Worm (Caenorhabditis elegans) whole organism, late embryonic: ENCODE measurements around the gene fbxb-77.
A peak's percentile ranks its signal among the peaks of the same experiment; 100 is the strongest.

ENCODE experiments used
- C08G9.2 ChIP-seq: sonication (generic microtip); optimal IDR thresholded peaks from 2 replicates; lab custom pipeline; 2016; ENCODE audit warnings: mild to moderate bottlenecking, missing genetic modification characterization, moderate library complexity, missing compliant biosample characterization
- C38D4.7 ChIP-seq: fragments of 200-800 bp; sonication (Bioruptor generic); optimal IDR thresholded peaks from 2 replicates; lab custom pipeline; 2018; ENCODE audit warnings: mild to moderate bottlenecking, missing genetic modification characterization, moderate library complexity, missing compliant biosample characterization
- F13H6.1 ChIP-seq: sonication (generic microtip); optimal IDR thresholded peaks from 2 replicates; lab custom pipeline; 2016; ENCODE audit warnings: missing genetic modification characterization, missing compliant biosample characterization
- K02D7.2 ChIP-seq: sonication (generic microtip); optimal IDR thresholded peaks from 2 replicates; lab custom pipeline; 2017; ENCODE audit warnings: mild to moderate bottlenecking, missing genetic modification characterization, missing compliant biosample characterization
- K09A11.1 ChIP-seq: sonication (generic microtip); optimal IDR thresholded peaks from 2 replicates; lab custom pipeline; 2017; ENCODE audit warnings: antibody characterized with exemption, mild to moderate bottlenecking, missing genetic modification characterization, missing compliant biosample characterization; ENCODE audit not compliant: insufficient read depth
- T23F11.4 ChIP-seq: fragments of 200-800 bp; sonication (Bioruptor generic); optimal IDR thresholded peaks from 2 replicates; lab custom pipeline; 2018; ENCODE audit warnings: mild to moderate bottlenecking, missing genetic modification characterization, missing compliant biosample characterization
- Y22D7AL.16 ChIP-seq: sonication (generic microtip); optimal IDR thresholded peaks from 2 replicates; lab custom pipeline; 2016; ENCODE audit warnings: missing genetic modification characterization, missing compliant biosample characterization
- ahr-1 ChIP-seq: sonication (generic microtip); optimal IDR thresholded peaks from 2 replicates; lab custom pipeline; 2016; ENCODE audit warnings: missing genetic modification characterization, missing compliant biosample characterization
- ceh-18 ChIP-seq: sonication (generic microtip); optimal IDR thresholded peaks from 2 replicates; lab custom pipeline; 2016; ENCODE audit warnings: missing genetic modification characterization, missing compliant biosample characterization
- ceh-19 ChIP-seq: fragments of 200-800 bp; sonication (Bioruptor generic); optimal IDR thresholded peaks from 2 replicates; lab custom pipeline; 2018; ENCODE audit warnings: mild to moderate bottlenecking, missing genetic modification characterization, missing compliant biosample characterization
- ceh-2 ChIP-seq: sonication (generic microtip); optimal IDR thresholded peaks from 2 replicates; lab custom pipeline; 2016; ENCODE audit warnings: missing genotype, missing genetic modification characterization, missing compliant biosample characterization
- ceh-22 ChIP-seq: sonication (generic microtip); optimal IDR thresholded peaks from 2 replicates; lab custom pipeline; 2017; ENCODE audit warnings: missing biosample characterization, missing genetic modification characterization
- ceh-31 ChIP-seq: sonication (generic microtip); optimal IDR thresholded peaks from 2 replicates; lab custom pipeline; 2016; ENCODE audit warnings: missing genetic modification characterization, missing compliant biosample characterization
- ceh-48 ChIP-seq: sonication (generic microtip); optimal IDR thresholded peaks from 2 replicates; lab custom pipeline; 2016; ENCODE audit warnings: missing genetic modification characterization, inconsistent platforms, missing compliant biosample characterization
- ceh-9 ChIP-seq: sonication (generic microtip); optimal IDR thresholded peaks from 2 replicates; lab custom pipeline; 2016; ENCODE audit warnings: mild to moderate bottlenecking, missing genetic modification characterization, inconsistent platforms, missing compliant biosample characterization
- dve-1 ChIP-seq: sonication (generic microtip); optimal IDR thresholded peaks from 2 replicates; lab custom pipeline; 2017; ENCODE audit warnings: antibody characterized with exemption, mild to moderate bottlenecking, missing genetic modification characterization, missing compliant biosample characterization
- elt-2 ChIP-seq: sonication (generic microtip); optimal IDR thresholded peaks from 2 replicates; lab custom pipeline; 2016; ENCODE audit warnings: missing genetic modification reagents, missing genetic modification characterization, missing compliant biosample characterization
- ets-4 ChIP-seq: sonication (generic microtip); optimal IDR thresholded peaks from 2 replicates; lab custom pipeline; 2016; ENCODE audit warnings: missing genetic modification characterization, missing compliant biosample characterization
- eyg-1 ChIP-seq: sonication (generic microtip); optimal IDR thresholded peaks from 2 replicates; lab custom pipeline; 2016; ENCODE audit warnings: missing genotype, missing genetic modification characterization, missing compliant biosample characterization
- fax-1 ChIP-seq: sonication (generic microtip); optimal IDR thresholded peaks from 2 replicates; lab custom pipeline; 2016; ENCODE audit warnings: missing genotype, missing genetic modification characterization, missing compliant biosample characterization
- fkh-10 ChIP-seq: fragments of 150-350 bp; optimal IDR thresholded peaks from 2 replicates; lab custom pipeline; 2014; ENCODE audit warnings: missing biosample characterization, missing genetic modification reagents, missing genetic modification characterization
- fkh-6 ChIP-seq: sonication (generic microtip); optimal IDR thresholded peaks from 2 replicates; lab custom pipeline; 2016; ENCODE audit warnings: missing genetic modification characterization, missing compliant biosample characterization
- gmeb-2 ChIP-seq: sonication (generic microtip); optimal IDR thresholded peaks from 2 replicates; lab custom pipeline; 2016; ENCODE audit warnings: missing genetic modification characterization, inconsistent platforms, missing compliant biosample characterization
- hlh-15 ChIP-seq: sonication (generic microtip); optimal IDR thresholded peaks from 2 replicates; lab custom pipeline; 2016; ENCODE audit warnings: missing genetic modification characterization, missing compliant biosample characterization
- hlh-30 ChIP-seq: sonication (generic microtip); optimal IDR thresholded peaks from 2 replicates; lab custom pipeline; 2017; ENCODE audit warnings: antibody characterized with exemption, missing genetic modification characterization, missing compliant biosample characterization; ENCODE audit not compliant: insufficient read depth
- hlh-6 ChIP-seq: sonication (generic microtip); optimal IDR thresholded peaks from 2 replicates; lab custom pipeline; 2016; ENCODE audit warnings: missing genotype, missing genetic modification characterization, missing compliant biosample characterization
- hlh-8 ChIP-seq: sonication (generic microtip); optimal IDR thresholded peaks from 2 replicates; lab custom pipeline; 2016; ENCODE audit warnings: missing genotype, missing genetic modification characterization, missing compliant biosample characterization
- lim-6 ChIP-seq: sonication (generic microtip); optimal IDR thresholded peaks from 2 replicates; lab custom pipeline; 2016; ENCODE audit warnings: missing genetic modification characterization, missing compliant biosample characterization
- lin-11 ChIP-seq: fragments of 200-800 bp; sonication (Bioruptor generic); optimal IDR thresholded peaks from 2 replicates; lab custom pipeline; 2018; ENCODE audit warnings: mild to moderate bottlenecking, missing genetic modification characterization, missing compliant biosample characterization
- madf-2 ChIP-seq: sonication (generic microtip); optimal IDR thresholded peaks from 2 replicates; lab custom pipeline; 2017; ENCODE audit warnings: missing genetic modification characterization, missing compliant biosample characterization
- mec-3 ChIP-seq: sonication (generic microtip); optimal IDR thresholded peaks from 2 replicates; lab custom pipeline; 2016; ENCODE audit warnings: borderline replicate concordance, missing genetic modification characterization, missing compliant biosample characterization
- nfya-1 ChIP-seq: sonication (generic microtip); optimal IDR thresholded peaks from 2 replicates; lab custom pipeline; 2017; ENCODE audit warnings: missing genetic modification characterization, mild to moderate bottlenecking, missing compliant biosample characterization, antibody characterized with exemption, moderate library complexity
- npax-4 ChIP-seq: sonication (generic microtip); optimal IDR thresholded peaks from 2 replicates; lab custom pipeline; 2016; ENCODE audit warnings: missing genetic modification characterization, missing compliant biosample characterization
- odd-2 ChIP-seq: sonication (generic microtip); optimal IDR thresholded peaks from 2 replicates; lab custom pipeline; 2017; ENCODE audit warnings: antibody characterized with exemption, mild to moderate bottlenecking, missing genetic modification characterization, missing compliant biosample characterization
- pag-3 ChIP-seq: sonication (generic microtip); optimal IDR thresholded peaks from 2 replicates; lab custom pipeline; 2016; ENCODE audit warnings: missing compliant biosample characterization, missing genetic modification characterization, borderline replicate concordance
- pqm-1 ChIP-seq: sonication (generic microtip); optimal IDR thresholded peaks from 2 replicates; lab custom pipeline; 2016; ENCODE audit warnings: missing genetic modification characterization, missing compliant biosample characterization
- pros-1 ChIP-seq: fragments of 150-350 bp; optimal IDR thresholded peaks from 2 replicates; lab custom pipeline; 2014; ENCODE audit warnings: missing biosample characterization, missing genetic modification reagents, missing genetic modification characterization
- ref-2 ChIP-seq: sonication (generic microtip); optimal IDR thresholded peaks from 2 replicates; lab custom pipeline; 2016; ENCODE audit warnings: missing genetic modification characterization, missing compliant biosample characterization
- rnt-1 ChIP-seq: sonication (generic microtip); optimal IDR thresholded peaks from 2 replicates; lab custom pipeline; 2016; ENCODE audit warnings: missing genetic modification characterization, missing compliant biosample characterization
- sdc-2 ChIP-seq: sonication (generic microtip); optimal IDR thresholded peaks from 2 replicates; lab custom pipeline; 2016; ENCODE audit warnings: missing genotype, missing genetic modification characterization, missing compliant biosample characterization
- sox-2 ChIP-seq: fragments of 200-800 bp; sonication (Bioruptor generic); IDR thresholded peaks from 2 replicates; pipeline ENCODE4 v1.3.6; 2022; ENCODE audit warnings: missing genetic modification reagents, missing genetic modification characterization, missing compliant biosample characterization
- sox-4 ChIP-seq: sonication (generic microtip); optimal IDR thresholded peaks from 2 replicates; lab custom pipeline; 2017; ENCODE audit warnings: mild to moderate bottlenecking, missing genetic modification characterization, inconsistent platforms, missing compliant biosample characterization
- syd-9 ChIP-seq: sonication (generic microtip); optimal IDR thresholded peaks from 2 replicates; lab custom pipeline; 2016; ENCODE audit warnings: mild to moderate bottlenecking, missing genetic modification characterization, moderate library complexity, missing compliant biosample characterization
- tbx-2 ChIP-seq: sonication (generic microtip); optimal IDR thresholded peaks from 2 replicates; lab custom pipeline; 2016; ENCODE audit warnings: missing genetic modification characterization, missing compliant biosample characterization
- ttx-3 ChIP-seq: sonication (generic microtip); optimal IDR thresholded peaks from 2 replicates; lab custom pipeline; 2016; ENCODE audit warnings: missing genetic modification reagents, missing genetic modification characterization, missing compliant biosample characterization
- unc-42 ChIP-seq: sonication (generic microtip); optimal IDR thresholded peaks from 2 replicates; lab custom pipeline; 2016; ENCODE audit warnings: missing genotype, missing genetic modification characterization, missing compliant biosample characterization
- unc-55 ChIP-seq: sonication (generic microtip); optimal IDR thresholded peaks from 2 replicates; lab custom pipeline; 2017; ENCODE audit warnings: missing biosample characterization, missing genetic modification reagents, missing genetic modification characterization
- unc-86 ChIP-seq: sonication (generic microtip); optimal IDR thresholded peaks from 2 replicates; lab custom pipeline; 2016; ENCODE audit warnings: missing genetic modification characterization, missing compliant biosample characterization

Gene fbxb-77

ce11 chrIV:4749728-4750278 is 6.2 kb downstream of the fbxb-77 start, which contains the start of the genes rpl-20 and Y17G9B.5 (continued):
- TF ChIP-seq pag-3 (tag; lab: Kevin White, UChicago), result peak; percentile 35
- TF ChIP-seq lim-6 (tag; lab: Kevin White, UChicago), result peak; percentile 11
- TF ChIP-seq unc-55 (GFP tag; lab: Kevin White, UChicago), result peak; percentile 76
- peak; percentile 68 for TF ChIP-seq ahr-1 (tag; lab: Kevin White, UChicago)
- peak; percentile 72 for TF ChIP-seq hlh-8 (tag; lab: Kevin White, UChicago)
- TF ChIP-seq fkh-10 (GFP tag; lab: Kevin White, UChicago), result peak; percentile 92
- TF ChIP-seq madf-2, result peak; percentile 88
- TF ChIP-seq C38D4.7, result peak; percentile 49
- peak; percentile 75 for TF ChIP-seq hlh-30 (tag; lab: Kevin White, UChicago)
- peak; percentile 77 for TF ChIP-seq ceh-48
- TF ChIP-seq gmeb-2 (tag; lab: Kevin White, UChicago), result peak; percentile 80
- peak; percentile 86 for TF ChIP-seq K09A11.1 (tag; lab: Kevin White, UChicago)
- no peak for TF ChIP-seq npax-4 (tag; lab: Kevin White, UChicago)
- peak; percentile 17 for TF ChIP-seq eyg-1 (tag; lab: Kevin White, UChicago)
- peak; percentile 93 for TF ChIP-seq ets-4 (tag; lab: Kevin White, UChicago)
- TF ChIP-seq F13H6.1 (tag; lab: Kevin White, UChicago), result peak; percentile 78
- TF ChIP-seq sox-4 (tag; lab: Kevin White, UChicago), result peak; percentile 58
- peak; percentile 71 for TF ChIP-seq syd-9 (tag; lab: Kevin White, UChicago)
- peak; percentile 98 for TF ChIP-seq unc-42 (tag; lab: Kevin White, UChicago)
- peak; percentile 94 for TF ChIP-seq dve-1 (tag; lab: Kevin White, UChicago)
- peak; percentile 96 for TF ChIP-seq unc-86 (tag; lab: Kevin White, UChicago)
- no peak for TF ChIP-seq odd-2 (tag; lab: Kevin White, UChicago)
- peak; percentile 29 for TF ChIP-seq ceh-22 (tag; lab: Kevin White, UChicago)
- peak; percentile 89 for TF ChIP-seq sox-2 (GFP tag; lab: Robert Waterston, UW)
- peak; percentile 70 for TF ChIP-seq C08G9.2 (tag; lab: Kevin White, UChicago)
- TF ChIP-seq pros-1 (tag; lab: Kevin White, UChicago), result peak; percentile 86
- TF ChIP-seq hlh-6, result no peak
- peak; percentile 76 for TF ChIP-seq ceh-19 (GFP tag; lab: Kevin White, UChicago)
- TF ChIP-seq lin-11 (tag; lab: Kevin White, UChicago), result peak; percentile 60
- peak; percentile 19 for TF ChIP-seq fax-1 (tag; lab: Kevin White, UChicago)
- peak; percentile 99 for TF ChIP-seq nfya-1 (tag; lab: Kevin White, UChicago)
- TF ChIP-seq rnt-1 (tag; lab: Kevin White, UChicago), result peak; percentile 97
- peak; percentile 81 for TF ChIP-seq pqm-1 (tag; lab: Kevin White, UChicago)
- peak; percentile 63 for TF ChIP-seq ceh-2
- TF ChIP-seq ceh-9 (tag; lab: Kevin White, UChicago), result no peak
- TF ChIP-seq ref-2, result peak; percentile 99
- TF ChIP-seq tbx-2, result peak; percentile 97
- peak; percentile 72 for TF ChIP-seq K02D7.2
- TF ChIP-seq elt-2 (tag; lab: Kevin White, UChicago), result peak; percentile 94
- no peak for TF ChIP-seq mec-3 (tag; lab: Kevin White, UChicago)
- TF ChIP-seq ttx-3 (tag; lab: Kevin White, UChicago), result peak; percentile 80
- peak; percentile 41 for TF ChIP-seq Y22D7AL.16 (tag; lab: Kevin White, UChicago)
- TF ChIP-seq sdc-2 (tag; lab: Kevin White, UChicago), result peak; percentile 68
- TF ChIP-seq hlh-15 (tag; lab: Kevin White, UChicago), result peak; percentile 51
- TF ChIP-seq ceh-18 (tag; lab: Kevin White, UChicago), result peak; percentile 97
- TF ChIP-seq ceh-31 (tag; lab: Kevin White, UChicago), result peak; percentile 93
- peak; percentile 40 for TF ChIP-seq fkh-6 (tag; lab: Kevin White, UChicago)
- peak; percentile 79 for TF ChIP-seq T23F11.4 (GFP tag; lab: Kevin White, UChicago)
